Worm (Caenorhabditis elegans) whole organism, L3 larva: ENCODE results near the gene clec-255.
A peak's percentile ranks its signal among the peaks of the same experiment; 100 is the strongest.

Experiments
- ama-1 ChIP-seq: fragments of 150-350 bp; optimal IDR thresholded peaks from 2 replicates; lab custom pipeline; 2018
- ceh-28 ChIP-seq: fragments of 150-350 bp; optimal IDR thresholded peaks from 2 replicates; lab custom pipeline; 2014; ENCODE audit warnings: missing biosample characterization, missing genetic modification reagents, missing genetic modification characterization
- elt-1 ChIP-seq: fragments of 150-350 bp; optimal IDR thresholded peaks from 2 replicates; lab custom pipeline; 2014; ENCODE audit warnings: missing biosample characterization, missing genetic modification characterization
- elt-2 ChIP-seq: sonication (generic microtip); optimal IDR thresholded peaks from 2 replicates; lab custom pipeline; 2016; ENCODE audit warnings: missing genetic modification reagents, mild to moderate bottlenecking, missing genetic modification characterization, missing compliant biosample characterization
- fkh-10 ChIP-seq: sonication (generic microtip); optimal IDR thresholded peaks from 2 replicates; lab custom pipeline; 2017; ENCODE audit warnings: missing biosample characterization, missing genetic modification reagents, missing genetic modification characterization
- hmg-11 ChIP-seq: sonication (generic microtip); optimal IDR thresholded peaks from 2 replicates; lab custom pipeline; 2016; ENCODE audit warnings: missing genetic modification characterization, missing compliant biosample characterization
- nfya-1 ChIP-seq: sonication (generic microtip); optimal IDR thresholded peaks from 2 replicates; lab custom pipeline; 2017; ENCODE audit warnings: missing genetic modification characterization, mild to moderate bottlenecking, missing compliant biosample characterization, antibody characterized with exemption, moderate library complexity; ENCODE audit not compliant: insufficient read depth
- nhr-12 ChIP-seq: fragments of 150-350 bp; optimal IDR thresholded peaks from 2 replicates; lab custom pipeline; 2014; ENCODE audit warnings: missing biosample characterization, missing genetic modification characterization
- nhr-43 ChIP-seq: sonication (generic microtip); optimal IDR thresholded peaks from 2 replicates; lab custom pipeline; 2016; ENCODE audit warnings: mild to moderate bottlenecking, missing genetic modification characterization, missing compliant biosample characterization; ENCODE audit not compliant: poor library complexity, severe bottlenecking
- pha-4 ChIP-seq: fragments of 150-350 bp; optimal IDR thresholded peaks from 2 replicates; lab custom pipeline; 2014; ENCODE audit warnings: missing biosample characterization, missing genetic modification reagents, missing genetic modification characterization
- unc-62 ChIP-seq: fragments of 150-350 bp; sonication (generic microtip); optimal IDR thresholded peaks from 4 replicates; lab custom pipeline; 2014; ENCODE audit warnings: missing biosample characterization, missing genetic modification reagents, missing genetic modification characterization
- ztf-4 ChIP-seq: fragments of 150-350 bp; optimal IDR thresholded peaks from 2 replicates; lab custom pipeline; 2014; ENCODE audit warnings: missing biosample characterization, missing genetic modification characterization

clec-255 gene

ce11 chrV:18722510-18723299 is 47.8 kb downstream of the clec-255 start:
- no peak for TF ChIP-seq nfya-1 (tag; lab: Kevin White, UChicago)
- no peak for TF ChIP-seq unc-62 (GFP tag; lab: Kevin White, UChicago)
- no peak for TF ChIP-seq nhr-12 (tag; lab: Kevin White, UChicago)
- TF ChIP-seq ama-1 (lab: Kevin White, UChicago), result no peak
- no peak for TF ChIP-seq ztf-4 (tag; lab: Kevin White, UChicago)
- TF ChIP-seq hmg-11 (tag; lab: Kevin White, UChicago), result peak; percentile 15

DNA sequence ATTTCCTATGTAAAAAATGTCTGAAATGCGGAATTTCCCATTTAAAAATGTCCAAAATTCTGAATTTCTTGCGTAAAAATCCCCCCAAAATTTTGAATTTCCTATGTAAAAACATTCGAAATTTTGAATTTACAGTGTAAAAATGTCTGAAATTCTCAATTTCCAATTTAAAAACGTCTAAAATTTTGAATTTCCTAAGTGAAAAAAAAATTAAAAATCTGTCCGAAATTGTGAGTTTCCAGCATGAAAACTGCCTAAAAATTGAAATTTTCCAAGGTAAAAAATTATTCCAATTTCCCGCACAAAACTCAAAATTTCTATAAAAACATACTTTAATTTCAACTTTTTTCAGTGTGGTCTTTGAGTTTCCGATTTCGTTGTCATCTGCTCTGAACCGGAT is 48.6 kb downstream of the clec-255 start:
- TF ChIP-seq ceh-28 (tag; lab: Kevin White, UChicago) (no peak), ztf-4 (tag; lab: Kevin White, UChicago) (no peak), nhr-43 (tag; lab: Kevin White, UChicago) (no peak), fkh-10 (GFP tag; lab: Kevin White, UChicago) (no peak)

ce11 chrV:18719956-18720489 is 50.5 kb downstream of the clec-255 start, which contains the start of gene Y17D7C.2:
TSS of gene Y17D7C.2 (minus strand) at chrV:18719987.
- TF ChIP-seq elt-2 (peak; percentile 72), elt-1 (tag; lab: Kevin White, UChicago) (no peak), pha-4 (tag; lab: Kevin White, UChicago) (peak; percentile 4)
- TF ChIP-seq, all 47 proteins: peak for 2
